Fruit fly (Drosophila melanogaster): Measurements from ENCODE around the gene CG5892.

CG5892 gene

dm6 chr3R:21205680-21206326 is 36.6 kb upstream of the CG5892 start:
- TF ChIP-seq Dll (optimal IDR thresholded peaks at IDR 0.05) (no peak), EcR (GFP tag; optimal IDR thresholded peaks at IDR 0.05) (peak in 1 of 2 experiments; percentile 96)

DNA sequence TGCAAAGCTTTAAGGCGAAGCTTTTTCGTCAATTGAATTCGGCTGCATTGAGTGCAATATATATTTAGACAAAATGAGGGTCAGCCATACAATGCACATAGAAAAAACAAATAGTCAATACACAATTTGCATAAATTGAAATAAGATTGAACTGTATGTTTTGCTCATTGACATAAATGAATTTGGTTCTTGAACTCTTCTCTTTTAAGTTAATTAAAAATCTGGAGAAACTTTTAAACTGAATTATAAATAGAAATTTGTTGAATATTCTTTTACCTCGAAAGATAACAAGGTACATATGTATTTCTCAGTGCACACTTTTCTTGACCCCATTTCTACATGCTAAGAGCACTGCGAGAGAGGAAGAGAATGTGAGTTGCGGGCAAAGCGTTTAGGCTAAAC is 36.1 kb upstream of the CG5892 start:
- TF ChIP-seq EcR (GFP tag; optimal IDR thresholded peaks at IDR 0.05) = no peak
- TF ChIP-seq CG8478 (optimal IDR thresholded peaks at IDR 0.05) = no peak
- no peak for TF ChIP-seq psq (optimal IDR thresholded peaks at IDR 0.05)
- no peak for TF ChIP-seq pan (optimal IDR thresholded peaks at IDR 0.05)
- TF ChIP-seq usp (GFP tag; optimal IDR thresholded peaks at IDR 0.05) = no peak
- TF ChIP-seq Dll (optimal IDR thresholded peaks at IDR 0.05) = no peak

DNA sequence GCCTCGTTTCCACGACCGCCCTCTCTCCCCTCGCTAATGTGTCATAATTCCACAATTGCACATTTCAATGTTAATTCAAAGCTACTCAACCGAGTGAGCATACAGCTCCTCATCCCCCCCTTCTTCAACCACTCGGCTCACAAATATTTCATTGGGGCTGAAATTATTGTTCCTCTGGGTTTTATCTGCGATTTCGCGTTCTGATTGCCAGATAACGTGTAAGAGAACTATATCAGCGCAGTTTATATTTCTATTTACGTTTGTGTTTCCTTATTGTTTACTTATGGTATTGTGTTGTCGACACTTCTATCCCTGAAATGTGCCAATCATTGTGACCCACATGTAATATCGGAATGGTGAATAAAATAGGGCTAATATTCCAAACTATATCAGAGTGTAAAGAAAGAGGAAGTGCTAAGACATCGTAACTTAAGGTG is 35.6 kb upstream of the CG5892 start:
- TF ChIP-seq pan (optimal IDR thresholded peaks at IDR 0.05) (no peak), psq (optimal IDR thresholded peaks at IDR 0.05) (no peak), usp (GFP tag; optimal IDR thresholded peaks at IDR 0.05) (no peak), CG8478 (optimal IDR thresholded peaks at IDR 0.05) (no peak), Dll (optimal IDR thresholded peaks at IDR 0.05) (no peak), EcR (GFP tag; optimal IDR thresholded peaks at IDR 0.05) (no peak)

DNA sequence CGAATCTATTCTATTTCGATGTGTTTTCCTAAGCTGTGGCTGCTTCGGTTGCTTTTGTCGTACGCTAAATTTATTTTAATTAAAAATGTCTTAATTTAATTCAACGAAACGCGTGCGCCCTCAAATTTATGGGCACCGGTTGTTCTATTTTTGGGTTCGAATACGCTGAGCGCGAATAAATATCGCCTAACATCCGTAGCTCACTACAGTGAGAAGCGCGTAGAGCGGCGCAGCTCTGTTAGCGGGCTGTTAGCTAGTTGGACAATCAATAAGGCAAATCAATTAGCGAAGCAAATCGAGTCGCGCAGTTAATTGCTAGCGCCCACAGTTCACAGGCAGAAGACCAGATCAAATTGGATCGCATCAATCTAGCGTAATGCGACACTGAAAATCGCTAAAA is 32.3 kb upstream of the CG5892 start:
- no peak for TF ChIP-seq CG8478 (optimal IDR thresholded peaks at IDR 0.05)
- TF ChIP-seq pan (optimal IDR thresholded peaks at IDR 0.05) = no peak
- TF ChIP-seq Dll (optimal IDR thresholded peaks at IDR 0.05) = no peak
- no peak for TF ChIP-seq psq (optimal IDR thresholded peaks at IDR 0.05)
- TF ChIP-seq EcR (GFP tag; optimal IDR thresholded peaks at IDR 0.05) = no peak
- TF ChIP-seq usp (GFP tag; optimal IDR thresholded peaks at IDR 0.05) = no peak

- TF ChIP-seq psq (optimal IDR thresholded peaks at IDR 0.05) (no peak), pan (optimal IDR thresholded peaks at IDR 0.05) (no peak), usp (GFP tag; optimal IDR thresholded peaks at IDR 0.05) (no peak), Dll (optimal IDR thresholded peaks at IDR 0.05) (no peak), CG8478 (optimal IDR thresholded peaks at IDR 0.05) (no peak), EcR (GFP tag; optimal IDR thresholded peaks at IDR 0.05) (no peak)
Observed at dm6 chr3R:21214693-21215145, 27.7 kb upstream of the CG5892 start, which contains the start of gene Ddrgk1. TSS of gene Ddrgk1 (plus strand) at chr3R:21215079.

- no peak for TF ChIP-seq pan (optimal IDR thresholded peaks at IDR 0.05)
- TF ChIP-seq Dll (optimal IDR thresholded peaks at IDR 0.05) = no peak
- no peak for TF ChIP-seq EcR (GFP tag; optimal IDR thresholded peaks at IDR 0.05)
- no peak for TF ChIP-seq usp (GFP tag; optimal IDR thresholded peaks at IDR 0.05)
- TF ChIP-seq psq (optimal IDR thresholded peaks at IDR 0.05) = no peak
- no peak for TF ChIP-seq CG8478 (optimal IDR thresholded peaks at IDR 0.05)
Observed at dm6 chr3R:21215290-21215689, 27.1 kb upstream of the CG5892 start.

dm6 chr3R:21218733-21219165 is 23.7 kb upstream of the CG5892 start, which contains the start of the genes Smyd5 and Oga:
TSS of gene Smyd5 (minus strand) at chr3R:21218791.
TSS of gene Oga (plus strand) at chr3R:21219077.
- no peak for TF ChIP-seq psq (optimal IDR thresholded peaks at IDR 0.05)
- TF ChIP-seq pan (optimal IDR thresholded peaks at IDR 0.05) = no peak
- no peak for TF ChIP-seq Dll (optimal IDR thresholded peaks at IDR 0.05)
- no peak for TF ChIP-seq EcR (GFP tag; optimal IDR thresholded peaks at IDR 0.05)
- no peak for TF ChIP-seq CG8478 (optimal IDR thresholded peaks at IDR 0.05)
- TF ChIP-seq usp (GFP tag; optimal IDR thresholded peaks at IDR 0.05) = no peak

dm6 chr3R:21223453-21224057 is 18.9 kb upstream of the CG5892 start, which contains the start of the genes CG3337 and Nelf-A:
TSS of gene CG3337 (minus strand) at chr3R:21223584.
TSS of gene Nelf-A (plus strand) at chr3R:21223704.
- no peak for TF ChIP-seq CG8478 (optimal IDR thresholded peaks at IDR 0.05)
- no peak for TF ChIP-seq psq (optimal IDR thresholded peaks at IDR 0.05)
- no peak for TF ChIP-seq EcR (GFP tag; optimal IDR thresholded peaks at IDR 0.05)
- no peak for TF ChIP-seq pan (optimal IDR thresholded peaks at IDR 0.05)

dm6 chr3R:21224230-21224629 is 18.2 kb upstream of the CG5892 start:
- TF ChIP-seq usp (GFP tag; optimal IDR thresholded peaks at IDR 0.05) (no peak), Dll (optimal IDR thresholded peaks at IDR 0.05) (no peak), EcR (GFP tag; optimal IDR thresholded peaks at IDR 0.05) (no peak), pan (optimal IDR thresholded peaks at IDR 0.05) (no peak), CG8478 (optimal IDR thresholded peaks at IDR 0.05) (no peak), psq (optimal IDR thresholded peaks at IDR 0.05) (no peak)

DNA sequence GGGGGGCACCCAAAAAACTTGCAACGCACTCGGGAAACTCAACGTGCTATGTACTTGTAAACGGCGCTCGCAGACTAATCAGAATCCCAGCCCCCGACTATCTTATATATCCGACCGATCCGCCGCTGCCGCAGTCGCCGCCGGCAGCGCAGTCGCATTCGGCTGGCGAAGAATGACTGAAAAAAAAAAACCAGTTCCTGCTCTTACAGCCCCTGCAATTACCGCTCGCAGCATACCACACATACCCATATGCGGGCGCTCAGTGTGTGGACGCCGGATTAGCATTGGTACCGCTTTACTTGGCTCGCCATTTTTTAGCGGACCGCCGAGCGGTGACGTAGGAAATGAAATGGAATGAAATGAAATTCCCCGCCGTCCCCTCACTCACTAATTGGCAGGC is 5.3 kb upstream of the CG5892 start, which contains the start of gene e:
Gene e (minus strand): TSS at position 79 of the 400 bp plus-strand sequence.
- TF ChIP-seq pan (optimal IDR thresholded peaks at IDR 0.05) (no peak), EcR (GFP tag; optimal IDR thresholded peaks at IDR 0.05) (no peak), usp (GFP tag; optimal IDR thresholded peaks at IDR 0.05) (no peak), Dll (optimal IDR thresholded peaks at IDR 0.05) (no peak), psq (optimal IDR thresholded peaks at IDR 0.05) (no peak), CG8478 (optimal IDR thresholded peaks at IDR 0.05) (no peak)

- TF ChIP-seq psq (optimal IDR thresholded peaks at IDR 0.05) (no peak), Dll (optimal IDR thresholded peaks at IDR 0.05) (no peak), EcR (GFP tag; optimal IDR thresholded peaks at IDR 0.05) (no peak), pan (optimal IDR thresholded peaks at IDR 0.05) (no peak), CG8478 (optimal IDR thresholded peaks at IDR 0.05) (no peak), usp (GFP tag; optimal IDR thresholded peaks at IDR 0.05) (no peak)
Observed at dm6 chr3R:21241332-21241731, 1.1 kb upstream of the CG5892 start.

DNA sequence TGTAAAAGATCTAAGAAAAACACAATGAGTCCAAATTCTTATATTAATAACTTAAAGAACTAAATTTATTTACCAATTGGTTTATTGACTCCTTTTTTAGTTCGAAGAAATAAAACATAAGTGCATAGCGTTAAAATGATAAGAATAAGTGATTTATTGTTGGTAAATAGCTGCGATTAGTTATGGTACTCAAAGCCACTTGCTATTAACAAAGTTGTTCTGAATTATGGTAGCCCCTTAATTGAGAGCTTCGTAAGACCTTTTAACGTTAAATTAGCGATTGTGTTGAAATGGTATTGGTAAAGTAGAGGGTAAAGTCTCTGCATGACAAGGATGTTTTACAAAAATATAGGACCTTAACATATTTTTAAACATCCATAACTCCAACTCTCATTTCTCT is 3.4 kb downstream of the CG5892 start:
- TF ChIP-seq CG8478 (optimal IDR thresholded peaks at IDR 0.05) (no peak), Dll (optimal IDR thresholded peaks at IDR 0.05) (no peak), usp (GFP tag; optimal IDR thresholded peaks at IDR 0.05) (no peak), pan (optimal IDR thresholded peaks at IDR 0.05) (no peak), psq (optimal IDR thresholded peaks at IDR 0.05) (no peak), EcR (GFP tag; optimal IDR thresholded peaks at IDR 0.05) (no peak)

All from whole organism.